Fruit fly (Drosophila melanogaster): Measurements from ENCODE around the gene btsz.
A peak's percentile ranks its signal among the peaks of the same experiment; 100 is the strongest.

The btsz gene

dm6 chr3R:14798626-14799258 is 76.5 kb downstream of the btsz start, which contains the start of gene CG14856:
TSS of gene CG14856 (plus strand) at chr3R:14798986.
- TF ChIP-seq CG33017 (tag; optimal IDR thresholded peaks at IDR 0.05) (no peak), cnc (optimal IDR thresholded peaks at IDR 0.05) (no peak), CG5204 (GFP tag; optimal IDR thresholded peaks at IDR 0.05) (no peak), bab1 (GFP tag; optimal IDR thresholded peaks at IDR 0.05) (no peak), pad (GFP tag; optimal IDR thresholded peaks at IDR 0.05) (no peak), Mnt (GFP tag; optimal IDR thresholded peaks at IDR 0.05) (no peak), Clk (GFP tag; optimal IDR thresholded peaks at IDR 0.05) (no peak), CG11617 (GFP tag; optimal IDR thresholded peaks at IDR 0.05) (no peak), CG7045 (GFP tag; optimal IDR thresholded peaks at IDR 0.05) (no peak), CG14711 (tag; optimal IDR thresholded peaks at IDR 0.05) (no peak), cic (GFP tag; optimal IDR thresholded peaks at IDR 0.05) (no peak), CG1620 (GFP tag; optimal IDR thresholded peaks at IDR 0.05) (no peak), Crg-1 (GFP tag; optimal IDR thresholded peaks at IDR 0.05) (no peak)

- no peak for TF ChIP-seq CG33017 (tag; optimal IDR thresholded peaks at IDR 0.05)
Measured at dm6 chr3R:14796294-14796693, 79.0 kb downstream of the btsz start, which contains the start of gene CG14855. TSS of gene CG14855 (plus strand) at chr3R:14796305.

dm6 chr3R:14786669-14787068 is 88.6 kb downstream of the btsz start:
- TF ChIP-seq tj (GFP tag; optimal IDR thresholded peaks at IDR 0.05) = no peak
- TF ChIP-seq Crg-1 (GFP tag; optimal IDR thresholded peaks at IDR 0.05) = no peak
- TF ChIP-seq CG1620 (GFP tag; optimal IDR thresholded peaks at IDR 0.05) = no peak
- TF ChIP-seq CG7101 (tag; optimal IDR thresholded peaks at IDR 0.05) = no peak
- no peak for TF ChIP-seq Hr96 (GFP tag; optimal IDR thresholded peaks at IDR 0.05)
- TF ChIP-seq pad (GFP tag; optimal IDR thresholded peaks at IDR 0.05) = no peak
- TF ChIP-seq cnc (optimal IDR thresholded peaks at IDR 0.05) = no peak
- no peak for TF ChIP-seq kay (GFP tag; ENCODE audit: borderline replicate concordance)
- TF ChIP-seq CG33017 (tag; optimal IDR thresholded peaks at IDR 0.05) = no peak
- TF ChIP-seq cic (GFP tag; optimal IDR thresholded peaks at IDR 0.05) = no peak
- no peak for TF ChIP-seq ovo (GFP tag; optimal IDR thresholded peaks at IDR 0.05)
- no peak for TF ChIP-seq CG12768 (GFP tag; optimal IDR thresholded peaks at IDR 0.05)
- no peak for TF ChIP-seq CG11617 (GFP tag; optimal IDR thresholded peaks at IDR 0.05)
- TF ChIP-seq CG7045 (GFP tag; optimal IDR thresholded peaks at IDR 0.05) = no peak
- no peak for TF ChIP-seq toe (GFP tag; optimal IDR thresholded peaks at IDR 0.05)
- no peak for TF ChIP-seq CG14711 (tag; optimal IDR thresholded peaks at IDR 0.05)

- no peak for TF ChIP-seq CG14711 (tag; optimal IDR thresholded peaks at IDR 0.05)
- TF ChIP-seq kay (GFP tag; ENCODE audit: borderline replicate concordance) = peak; percentile 11
Measured at dm6 chr3R:14785335-14785734, 90.0 kb downstream of the btsz start.

- TF ChIP-seq cic (GFP tag; optimal IDR thresholded peaks at IDR 0.05) = peak; percentile 38
- peak; percentile 91 for TF ChIP-seq kay (GFP tag; ENCODE audit: borderline replicate concordance)
- TF ChIP-seq CG12768 (GFP tag; optimal IDR thresholded peaks at IDR 0.05) = peak; percentile 26
- TF ChIP-seq toe (GFP tag; optimal IDR thresholded peaks at IDR 0.05) = no peak
- TF ChIP-seq CG33017 (tag; optimal IDR thresholded peaks at IDR 0.05) = no peak
- no peak for TF ChIP-seq Hr96 (GFP tag; optimal IDR thresholded peaks at IDR 0.05)
Measured at dm6 chr3R:14780747-14781146, 94.5 kb downstream of the btsz start.

- peak; percentile 8 for TF ChIP-seq CG12768 (GFP tag; optimal IDR thresholded peaks at IDR 0.05)
- TF ChIP-seq tj (GFP tag; optimal IDR thresholded peaks at IDR 0.05) = no peak
- TF ChIP-seq ovo (GFP tag; optimal IDR thresholded peaks at IDR 0.05) = no peak
- peak; percentile 43 for TF ChIP-seq CG33017 (tag; optimal IDR thresholded peaks at IDR 0.05)
- peak; percentile 21 for TF ChIP-seq toe (GFP tag; optimal IDR thresholded peaks at IDR 0.05)
- TF ChIP-seq cnc (optimal IDR thresholded peaks at IDR 0.05) = no peak
- TF ChIP-seq pad (GFP tag; optimal IDR thresholded peaks at IDR 0.05) = no peak
- no peak for TF ChIP-seq CG14711 (tag; optimal IDR thresholded peaks at IDR 0.05)
- no peak for TF ChIP-seq Hr96 (GFP tag; optimal IDR thresholded peaks at IDR 0.05)
- no peak for TF ChIP-seq CG7101 (tag; optimal IDR thresholded peaks at IDR 0.05)
- TF ChIP-seq CG11617 (GFP tag; optimal IDR thresholded peaks at IDR 0.05) = no peak
- TF ChIP-seq CG5204 (GFP tag; optimal IDR thresholded peaks at IDR 0.05) = no peak
- no peak for TF ChIP-seq Clk (GFP tag; optimal IDR thresholded peaks at IDR 0.05)
- no peak for TF ChIP-seq CG1620 (GFP tag; optimal IDR thresholded peaks at IDR 0.05)
- no peak for TF ChIP-seq bab1 (GFP tag; optimal IDR thresholded peaks at IDR 0.05)
- TF ChIP-seq kay (GFP tag; ENCODE audit: borderline replicate concordance) = peak; percentile 90
- TF ChIP-seq Mnt (GFP tag; optimal IDR thresholded peaks at IDR 0.05) = no peak
- no peak for TF ChIP-seq CG7045 (GFP tag; optimal IDR thresholded peaks at IDR 0.05)
- no peak for TF ChIP-seq cic (GFP tag; optimal IDR thresholded peaks at IDR 0.05)
- TF ChIP-seq Crg-1 (GFP tag; optimal IDR thresholded peaks at IDR 0.05) = no peak
Measured at dm6 chr3R:14779733-14780278, 95.5 kb downstream of the btsz start.

dm6 chr3R:14775395-14775794 is 99.9 kb downstream of the btsz start:
- peak; percentile 37 for TF ChIP-seq CG5204 (GFP tag; optimal IDR thresholded peaks at IDR 0.05)
- no peak for TF ChIP-seq Hr96 (GFP tag; optimal IDR thresholded peaks at IDR 0.05)
